Fruit fly (Drosophila melanogaster): Measurements from ENCODE around the gene RhoGAP68F.

Gene RhoGAP68F

DNA sequence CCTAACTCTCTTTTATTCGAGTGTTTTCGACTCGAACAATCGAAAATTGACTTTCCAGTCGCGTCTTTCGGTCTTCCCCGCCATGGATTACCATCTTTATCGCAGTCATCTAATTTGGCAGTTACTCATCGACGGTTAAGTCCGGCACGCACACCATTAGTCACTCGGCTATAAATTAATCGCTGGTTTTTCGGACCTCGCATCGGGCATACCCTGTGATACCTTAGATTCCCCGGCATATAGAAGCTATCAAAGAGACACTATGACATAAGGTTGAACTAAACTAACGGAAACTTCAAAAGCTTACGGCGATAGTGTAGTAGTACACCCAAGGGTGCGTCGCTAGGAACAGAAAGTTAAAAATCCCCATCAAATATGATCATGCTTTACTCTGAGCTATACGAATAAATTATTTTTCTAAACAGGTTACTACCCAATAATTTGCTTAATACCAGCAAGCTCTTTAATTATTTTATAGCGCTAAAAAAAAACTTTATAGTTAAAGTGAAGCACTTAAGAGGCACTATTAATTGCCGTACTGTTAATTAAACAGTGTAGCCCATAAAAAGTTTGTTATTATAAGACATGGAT, 40.3 kb downstream of the RhoGAP68F start (continued):
- TF ChIP-seq gcm (GFP tag; optimal IDR thresholded peaks at IDR 0.05) (no peak), CG32772 (GFP tag; IDR thresholded peaks at IDR 0.05) (no peak), pzg (GFP tag; optimal IDR thresholded peaks at IDR 0.05) (no peak), CG13296 (GFP tag; optimal IDR thresholded peaks at IDR 0.05) (no peak), Ada2b (GFP tag; IDR thresholded peaks at IDR 0.05) (0 out of 2 replicates have a peak, but pooled peaks have one; percentile 11), pita (GFP tag; optimal IDR thresholded peaks at IDR 0.05) (no peak), CG4328 (GFP tag; optimal IDR thresholded peaks at IDR 0.05) (no peak), HHEX (GFP tag; optimal IDR thresholded peaks at IDR 0.05) (no peak), zf30C (GFP tag; optimal IDR thresholded peaks at IDR 0.05) (no peak), CG8359 (GFP tag; optimal IDR thresholded peaks at IDR 0.05; ENCODE audit: borderline replicate concordance) (no peak), CG10462 (GFP tag; optimal IDR thresholded peaks at IDR 0.05) (no peak), CG9215 (GFP tag; IDR thresholded peaks at IDR 0.05) (no peak), CG9609 (GFP tag; optimal IDR thresholded peaks at IDR 0.05) (no peak), nmo (GFP tag; optimal IDR thresholded peaks at IDR 0.05) (peak; percentile 4), CG14965 (GFP tag; optimal IDR thresholded peaks at IDR 0.05; ENCODE audit: borderline replicate concordance) (no peak), pfk (GFP tag; optimal IDR thresholded peaks at IDR 0.05) (no peak), CG10959 (GFP tag; IDR thresholded peaks at IDR 0.05) (no peak), CkIIα-i1 (GFP tag; IDR thresholded peaks at IDR 0.05) (no peak), rib (GFP tag; IDR thresholded peaks at IDR 0.05) (no peak), CG1233 (GFP tag; optimal IDR thresholded peaks at IDR 0.05) (no peak), kay (GFP tag; optimal IDR thresholded peaks at IDR 0.05) (peak; percentile 5), Bgb (GFP tag; IDR thresholded peaks at IDR 0.05; ENCODE audit: partially characterized antibody) (no peak), gfzf (GFP tag; optimal IDR thresholded peaks at IDR 0.05) (no peak), Asciz (GFP tag; optimal IDR thresholded peaks at IDR 0.05) (no peak), lab (GFP tag; optimal IDR thresholded peaks at IDR 0.05) (no peak), fd64A (GFP tag; optimal IDR thresholded peaks at IDR 0.05) (no peak), CG17361 (GFP tag; IDR thresholded peaks at IDR 0.05) (peak; percentile 36; the same call in 2 of the 3 replicates), CG3995 (GFP tag; optimal IDR thresholded peaks at IDR 0.05) (no peak), psq (GFP tag; optimal IDR thresholded peaks at IDR 0.05) (no peak), CG10565 (GFP tag; optimal IDR thresholded peaks at IDR 0.05) (no peak), wor (GFP tag; IDR thresholded peaks at IDR 0.05) (no peak), ind (GFP tag; optimal IDR thresholded peaks at IDR 0.05) (no peak), gcm2 (GFP tag; optimal IDR thresholded peaks at IDR 0.05) (no peak), Sry-δ (GFP tag; optimal IDR thresholded peaks at IDR 0.05) (no peak), CG2889 (GFP tag; IDR thresholded peaks at IDR 0.05) (no peak), BEAF-32 (GFP tag; optimal IDR thresholded peaks at IDR 0.05) (no peak), Sox100B (GFP tag; optimal IDR thresholded peaks at IDR 0.05) (no peak), Dref (GFP tag; IDR thresholded peaks at IDR 0.05) (no peak), pnt (GFP tag; optimal IDR thresholded peaks at IDR 0.05) (no peak), Nf-YC (tag; optimal IDR thresholded peaks at IDR 0.05) (no peak), da (GFP tag; optimal IDR thresholded peaks at IDR 0.05) (no peak), grn (GFP tag; optimal IDR thresholded peaks at IDR 0.05) (peak; percentile 34), CG17802 (tag; optimal IDR thresholded peaks at IDR 0.05) (no peak), CG13287 (GFP tag; IDR thresholded peaks at IDR 0.05; ENCODE audit: partially characterized antibody) (no peak), run (tag; optimal IDR thresholded peaks at IDR 0.05) (no peak), CG43689 (GFP tag; IDR thresholded peaks at IDR 0.05) (no peak), CG3281 (GFP tag; optimal IDR thresholded peaks at IDR 0.05) (peak; percentile 46), CG17328 (GFP tag; IDR thresholded peaks at IDR 0.05) (no peak), crol (GFP tag; IDR thresholded peaks at IDR 0.05) (no peak), CG6654 (GFP tag; optimal IDR thresholded peaks at IDR 0.05) (no peak), CG32532 (GFP tag; IDR thresholded peaks at IDR 0.05) (peak; percentile 23; the same call in 1 of the 2 replicates)

Data from whole organism, embryonic.